Fruit fly (Drosophila melanogaster) whole organism, embryonic: ENCODE results near the gene CG16710.

ENCODE experiments used
- CG11695 ChIP-seq: fragments of 200-800 bp; sonication (Bioruptor generic); IDR thresholded peaks from 3 replicates; pipeline ENCODE4 v1.3.6; 2022; ENCODE audit warnings: missing biosample characterization, missing genetic modification characterization
- CG34376 ChIP-seq: fragments of 200-800 bp; sonication (Bioruptor generic); optimal IDR thresholded peaks from 2 replicates; lab custom pipeline; 2018; ENCODE audit warnings: missing biosample characterization, mild to moderate bottlenecking, missing genetic modification characterization
- CG7963 ChIP-seq: fragments of 200-800 bp; sonication (Bioruptor generic); IDR thresholded peaks from 3 replicates; pipeline ENCODE4 v1.3.6; 2022; ENCODE audit warnings: missing biosample characterization, missing genetic modification characterization; ENCODE audit not compliant: partially characterized antibody
- CrebB ChIP-seq: fragments of 200-800 bp; sonication (Bioruptor generic); optimal IDR thresholded peaks from 3 replicates; lab custom pipeline; 2018; ENCODE audit warnings: missing biosample characterization, mild to moderate bottlenecking, missing genetic modification characterization
- Dad ChIP-seq: fragments of 200-800 bp; sonication (Bioruptor generic); optimal IDR thresholded peaks from 3 replicates; lab custom pipeline; 2016; ENCODE audit warnings: missing biosample characterization, missing genetic modification characterization
- Dfd ChIP-seq, 2 experiments: fragments of >200 bp; optimal IDR thresholded peaks; 2 replicates each; lab custom pipeline; 2017; ENCODE audit warnings: missing biosample characterization in 2 of 2, missing genetic modification characterization in 2 of 2
- Rx ChIP-seq: fragments of 200-800 bp; sonication (Bioruptor generic); IDR thresholded peaks from 2 replicates; pipeline ENCODE4 v1.3.6; 2022; ENCODE audit warnings: missing biosample characterization, missing genetic modification characterization
- fd102C ChIP-seq: fragments of 200-800 bp; sonication (Bioruptor generic); optimal IDR thresholded peaks from 2 replicates; lab custom pipeline; 2018; ENCODE audit warnings: missing biosample characterization, mild to moderate bottlenecking, missing genetic modification characterization, moderate library complexity
- unpg ChIP-seq: fragments of 200-800 bp; sonication (Bioruptor generic); optimal IDR thresholded peaks from 3 replicates; lab custom pipeline; 2018; ENCODE audit warnings: missing biosample characterization, mild to moderate bottlenecking, missing genetic modification characterization, moderate library complexity
- usp ChIP-seq: fragments of >200 bp; optimal IDR thresholded peaks from 2 replicates; lab custom pipeline; 2017; ENCODE audit warnings: missing biosample characterization, missing genetic modification characterization
- zf30C ChIP-seq: fragments of 200-800 bp; sonication (Bioruptor generic); optimal IDR thresholded peaks from 3 replicates; lab custom pipeline; 2018; ENCODE audit warnings: missing biosample characterization, mild to moderate bottlenecking, missing genetic modification characterization

DNA sequence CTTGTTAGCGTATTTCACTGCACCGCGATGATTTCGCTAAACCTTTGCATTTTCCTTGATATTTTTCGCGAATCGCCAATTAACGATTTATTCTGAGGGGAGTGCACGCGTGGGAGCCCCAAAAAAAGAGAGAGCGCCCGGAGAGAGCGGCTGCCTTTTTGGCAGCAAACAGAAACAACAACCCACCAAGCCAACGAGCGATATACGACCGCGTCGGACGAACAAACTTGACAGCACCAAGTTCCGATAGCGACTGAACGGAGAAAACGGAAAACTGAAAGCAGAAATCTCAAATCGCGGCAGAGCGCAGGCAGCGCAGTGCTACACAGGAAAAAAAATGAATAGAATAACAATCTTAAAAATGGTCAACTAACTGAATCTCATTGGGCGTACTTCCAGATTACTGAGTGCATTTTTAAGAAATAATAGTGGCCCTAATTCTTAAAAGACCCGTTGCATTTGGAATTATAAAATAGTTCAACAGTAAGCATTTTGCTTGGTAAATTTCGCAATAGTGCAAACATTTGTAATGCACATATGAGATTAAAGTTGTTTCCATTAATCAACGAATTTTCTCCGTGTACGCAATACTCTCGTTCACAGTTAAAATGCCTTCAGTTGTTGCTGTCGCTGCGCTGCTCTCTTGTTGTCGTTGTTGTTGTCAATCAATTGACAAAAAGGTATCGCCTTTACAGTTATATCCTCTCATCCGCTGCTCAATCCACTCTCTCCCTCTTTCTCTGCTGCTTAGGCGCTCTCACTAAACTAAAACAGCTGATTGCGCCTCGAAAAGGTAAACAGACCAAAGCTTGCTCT is 12.7 kb upstream of the CG16710 start, which contains the start of gene CG31145:
- TF ChIP-seq usp (GFP tag; lab: Kevin White, UChicago) (no peak), unpg (peak; percentile 99), fd102C (GFP tag; lab: Kevin White, UChicago) (peak; percentile 71), Dad (GFP tag; lab: Kevin White, UChicago) (peak; percentile 99), CG34376 (peak; percentile 99), Dfd (GFP tag; optimal IDR thresholded peaks at IDR 0.05; lab: Kevin White, UChicago) (peak in 1 of 2 experiments; percentile 95), CrebB (tag; lab: Kevin White, UChicago) (peak; percentile 98), Rx (GFP tag; lab: Robert Waterston, UW) (peak; percentile 98), CG7963 (GFP tag; lab: Robert Waterston, UW) (0 out of 3 replicates have a peak, but pooled peaks have one; percentile 47), zf30C (peak; percentile 95), CG11695 (GFP tag; lab: Robert Waterston, UW) (peak; percentile 99)
